Fruit fly (Drosophila melanogaster) whole organism, wandering third instar larva: ENCODE results near the gene Oseg4.

Experiments
- Dfd ChIP-seq: fragments of >200 bp; optimal IDR thresholded peaks from 2 replicates; lab custom pipeline; 2017; ENCODE audit warnings: missing biosample characterization, missing genetic modification characterization
- GATAd ChIP-seq: sonication (Bioruptor generic); optimal IDR thresholded peaks from 2 replicates; lab custom pipeline; 2016; ENCODE audit warnings: missing biosample characterization, missing genetic modification characterization
- Jra ChIP-seq: sonication (Bioruptor generic); optimal IDR thresholded peaks from 2 replicates; lab custom pipeline; 2016; ENCODE audit warnings: missing biosample characterization, missing genetic modification characterization
- Mio ChIP-seq: sonication (Bioruptor generic); optimal IDR thresholded peaks from 2 replicates; lab custom pipeline; 2016; ENCODE audit warnings: missing biosample characterization, missing genetic modification characterization
- dmrt93B ChIP-seq: fragments of 200-800 bp; sonication (Bioruptor generic); optimal IDR thresholded peaks from 2 replicates; lab custom pipeline; 2018; ENCODE audit warnings: missing biosample characterization, mild to moderate bottlenecking, missing genetic modification characterization
- h ChIP-seq: fragments of 200-800 bp; sonication (Bioruptor generic); optimal IDR thresholded peaks from 3 replicates; lab custom pipeline; 2016; ENCODE audit warnings: missing biosample characterization, mild to moderate bottlenecking, missing genetic modification characterization
- lola ChIP-seq: fragments of >200 bp; optimal IDR thresholded peaks from 2 replicates; lab custom pipeline; 2017; ENCODE audit warnings: missing biosample characterization, missing genetic modification characterization
- pan ChIP-seq: fragments of >200 bp; optimal IDR thresholded peaks from 2 replicates; lab custom pipeline; 2017
- psq ChIP-seq: fragments of 200-800 bp; sonication (Bioruptor generic); optimal IDR thresholded peaks from 3 replicates; lab custom pipeline; 2017; ENCODE audit warnings: missing biosample characterization, mild to moderate bottlenecking, missing genetic modification characterization, moderate library complexity
- sv ChIP-seq: fragments of 200-800 bp; sonication (Bioruptor generic); optimal IDR thresholded peaks from 3 replicates; lab custom pipeline; 2016; ENCODE audit warnings: missing biosample characterization, missing genetic modification characterization
- usp ChIP-seq: fragments of >200 bp; optimal IDR thresholded peaks from 2 replicates; lab custom pipeline; 2017; ENCODE audit warnings: missing biosample characterization, missing genetic modification characterization

dm6 chr3L:1688161-1688560 is 47.4 kb downstream of the Oseg4 start:
- TF ChIP-seq Jra (GFP tag; lab: Kevin White, UChicago) = no peak
- no peak for TF ChIP-seq sv (GFP tag; lab: Kevin White, UChicago)
- no peak for TF ChIP-seq GATAd
- TF ChIP-seq dmrt93B (GFP tag; lab: Kevin White, UChicago) = no peak
- no peak for TF ChIP-seq Mio
- no peak for TF ChIP-seq pan (lab: Kevin White, UChicago)
- TF ChIP-seq psq (GFP tag; lab: Kevin White, UChicago) = no peak
- TF ChIP-seq Dfd (GFP tag; lab: Kevin White, UChicago) = no peak
- no peak for TF ChIP-seq h (GFP tag; lab: Kevin White, UChicago)
- no peak for TF ChIP-seq lola (GFP tag; lab: Kevin White, UChicago)
- TF ChIP-seq usp (GFP tag; lab: Kevin White, UChicago) = no peak
